Fruit fly (Drosophila melanogaster): Measurements from ENCODE around the gene CG31924.

Gene CG31924

DNA sequence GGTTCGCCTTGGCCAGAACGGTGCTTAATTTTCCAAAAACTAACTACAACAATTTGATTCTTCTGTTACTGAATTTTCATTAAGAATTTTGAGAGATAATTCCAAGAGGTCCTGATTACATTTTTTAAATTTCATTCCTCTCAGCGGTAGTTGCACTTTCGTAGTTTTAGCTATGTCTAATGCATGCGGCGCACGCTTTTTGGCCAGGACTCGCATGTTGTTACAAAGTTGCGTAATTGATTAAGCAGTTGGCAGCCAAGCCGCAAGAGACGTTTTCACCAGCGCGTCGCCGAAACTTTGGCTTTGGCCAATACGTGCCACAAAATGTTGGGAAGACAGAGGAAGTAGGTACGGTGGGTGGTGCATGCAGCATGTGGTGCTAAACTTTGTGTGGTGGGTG lies 1.1 kb upstream of the CG31924 start, which contains the start of gene CG5565:
TSS of gene CG5565 (minus strand) at position 101 of the 400 bp plus-strand sequence.
- TF ChIP-seq Dll (optimal IDR thresholded peaks at IDR 0.05) (no peak), EcR (GFP tag; optimal IDR thresholded peaks at IDR 0.05) (no peak), CG8478 (optimal IDR thresholded peaks at IDR 0.05) (no peak), pan (optimal IDR thresholded peaks at IDR 0.05) (no peak), usp (GFP tag; optimal IDR thresholded peaks at IDR 0.05) (no peak), psq (optimal IDR thresholded peaks at IDR 0.05) (no peak)

DNA sequence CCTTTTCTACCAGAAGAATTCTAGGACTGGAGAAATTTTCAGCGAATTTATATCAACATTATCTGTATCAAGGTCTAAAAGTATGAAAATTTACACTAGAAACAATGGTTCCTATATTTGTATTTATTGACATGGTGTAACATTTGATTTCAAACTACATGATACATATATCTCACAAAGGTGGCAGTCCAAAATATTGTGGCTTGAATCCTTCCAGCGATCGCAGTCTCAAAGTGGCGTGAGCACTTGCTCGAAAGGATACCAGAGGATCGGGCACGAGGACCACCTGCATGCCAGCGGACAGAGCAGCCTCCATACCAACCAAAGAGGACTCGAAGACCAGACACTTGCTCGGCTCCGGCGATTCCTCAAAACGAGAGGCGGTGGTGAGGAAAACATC lies 710 bp downstream of the CG31924 start, which contains the start of gene CG5561:
TSS of gene CG5561 (minus strand) at position 101 of the 400 bp plus-strand sequence.
- TF ChIP-seq psq (optimal IDR thresholded peaks at IDR 0.05), result no peak
- TF ChIP-seq usp (GFP tag; optimal IDR thresholded peaks at IDR 0.05), result no peak
- TF ChIP-seq Dll (optimal IDR thresholded peaks at IDR 0.05), result no peak
- TF ChIP-seq pan (optimal IDR thresholded peaks at IDR 0.05), result no peak
- TF ChIP-seq EcR (GFP tag; optimal IDR thresholded peaks at IDR 0.05), result no peak
- no peak for TF ChIP-seq CG8478 (optimal IDR thresholded peaks at IDR 0.05)

DNA sequence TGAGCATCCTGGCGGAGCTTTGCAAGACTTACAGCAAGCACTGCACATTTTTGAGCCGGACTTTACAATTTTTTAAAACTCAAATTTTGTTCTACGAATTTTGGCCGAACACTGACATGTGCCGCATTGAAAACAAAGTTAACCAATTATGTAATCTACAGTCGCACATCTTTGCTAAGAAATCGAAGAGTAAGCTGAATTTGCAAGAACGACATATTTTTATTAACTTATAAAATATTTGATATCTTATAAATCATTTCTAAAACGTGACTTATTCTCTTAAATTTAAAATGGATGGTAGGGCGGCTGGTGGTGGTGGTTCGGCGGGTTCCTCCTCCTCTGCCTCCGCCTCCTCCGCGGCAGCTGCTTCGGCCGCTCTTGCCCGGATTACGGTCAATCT lies 2.0 kb downstream of the CG31924 start, which contains the start of gene CG5556:
TSS of gene CG5556 (minus strand) at position 101 of the 400 bp plus-strand sequence.
- TF ChIP-seq pan (optimal IDR thresholded peaks at IDR 0.05), result no peak
- no peak for TF ChIP-seq Dll (optimal IDR thresholded peaks at IDR 0.05)
- TF ChIP-seq EcR (GFP tag; optimal IDR thresholded peaks at IDR 0.05), result no peak
- no peak for TF ChIP-seq usp (GFP tag; optimal IDR thresholded peaks at IDR 0.05)
- no peak for TF ChIP-seq psq (optimal IDR thresholded peaks at IDR 0.05)
- TF ChIP-seq CG8478 (optimal IDR thresholded peaks at IDR 0.05), result no peak

DNA sequence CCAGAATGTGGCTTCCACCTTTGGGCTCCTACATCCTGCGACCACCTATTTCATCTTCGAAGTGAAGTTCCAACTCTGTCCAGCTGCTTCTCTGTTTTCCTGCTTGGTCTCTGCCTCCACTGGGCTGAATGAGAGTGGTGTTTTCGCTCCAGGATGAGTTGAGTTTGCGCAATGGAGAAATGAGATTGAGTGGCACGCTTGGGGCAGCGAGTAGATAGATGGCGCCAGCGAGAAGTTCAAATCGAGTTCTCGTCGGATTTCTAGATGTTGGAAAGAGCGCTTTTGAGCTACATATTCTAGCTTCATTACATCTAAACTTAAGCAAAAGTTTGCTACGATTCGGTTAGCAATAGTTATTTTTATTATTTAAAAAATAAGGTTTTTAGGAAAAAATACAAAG lies 8.7 kb downstream of the CG31924 start:
- TF ChIP-seq psq (optimal IDR thresholded peaks at IDR 0.05) (no peak), EcR (GFP tag; optimal IDR thresholded peaks at IDR 0.05) (no peak), usp (GFP tag; optimal IDR thresholded peaks at IDR 0.05) (no peak), CG8478 (optimal IDR thresholded peaks at IDR 0.05) (no peak), pan (optimal IDR thresholded peaks at IDR 0.05) (no peak), Dll (optimal IDR thresholded peaks at IDR 0.05) (no peak)

DNA sequence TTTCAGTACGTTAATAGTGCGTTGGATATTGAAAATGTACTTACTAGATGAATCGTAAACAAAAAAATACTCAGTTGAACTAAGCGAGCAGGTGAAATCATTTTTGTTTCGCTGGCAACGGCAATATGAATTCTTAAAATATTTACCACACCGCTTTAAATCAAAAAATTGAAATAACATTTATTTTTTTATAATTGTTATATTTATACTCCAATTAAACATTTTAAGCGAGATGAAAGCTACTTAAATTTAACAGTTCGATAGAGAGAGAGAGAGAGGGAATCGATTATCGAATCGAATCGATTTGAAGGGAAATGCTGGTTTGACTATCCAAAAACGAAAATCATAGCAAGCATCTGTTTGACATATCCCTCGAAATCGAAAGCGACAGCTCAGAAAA lies 10.6 kb downstream of the CG31924 start, which contains the start of the genes CG33922 and Cdlc2:
TSS of gene CG33922 (minus strand) at position 101 of the 400 bp plus-strand sequence.
TSS of gene Cdlc2 (plus strand) at position 330 of the 400 bp plus-strand sequence.
- TF ChIP-seq pan (optimal IDR thresholded peaks at IDR 0.05) (no peak), usp (GFP tag; optimal IDR thresholded peaks at IDR 0.05) (no peak), EcR (GFP tag; optimal IDR thresholded peaks at IDR 0.05) (no peak), psq (optimal IDR thresholded peaks at IDR 0.05) (no peak), CG8478 (optimal IDR thresholded peaks at IDR 0.05) (no peak)

DNA sequence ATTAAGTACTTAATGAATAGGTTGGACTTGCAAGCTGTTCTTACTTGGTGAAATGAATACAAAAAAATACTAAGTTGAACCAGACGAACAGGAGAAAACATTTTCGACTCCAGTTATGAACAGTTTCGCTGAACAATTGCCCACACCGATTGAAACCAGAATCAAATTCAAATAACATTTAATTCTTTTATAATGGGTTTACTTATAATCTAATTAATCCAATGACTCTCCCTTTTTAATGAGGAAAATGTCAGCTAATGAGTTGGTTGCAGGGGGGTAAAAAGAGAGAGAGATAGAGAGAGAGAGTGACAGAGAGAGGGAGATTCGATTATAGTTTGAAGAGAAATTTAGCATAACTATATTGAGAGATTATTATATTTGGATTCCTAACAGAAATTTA lies 12.7 kb downstream of the CG31924 start, which contains the start of gene CG33923:
TSS of gene CG33923 (minus strand) at position 101 of the 400 bp plus-strand sequence.
- TF ChIP-seq psq (optimal IDR thresholded peaks at IDR 0.05), result no peak
- TF ChIP-seq Dll (optimal IDR thresholded peaks at IDR 0.05), result no peak
- TF ChIP-seq pan (optimal IDR thresholded peaks at IDR 0.05), result no peak
- TF ChIP-seq usp (GFP tag; optimal IDR thresholded peaks at IDR 0.05), result no peak

DNA sequence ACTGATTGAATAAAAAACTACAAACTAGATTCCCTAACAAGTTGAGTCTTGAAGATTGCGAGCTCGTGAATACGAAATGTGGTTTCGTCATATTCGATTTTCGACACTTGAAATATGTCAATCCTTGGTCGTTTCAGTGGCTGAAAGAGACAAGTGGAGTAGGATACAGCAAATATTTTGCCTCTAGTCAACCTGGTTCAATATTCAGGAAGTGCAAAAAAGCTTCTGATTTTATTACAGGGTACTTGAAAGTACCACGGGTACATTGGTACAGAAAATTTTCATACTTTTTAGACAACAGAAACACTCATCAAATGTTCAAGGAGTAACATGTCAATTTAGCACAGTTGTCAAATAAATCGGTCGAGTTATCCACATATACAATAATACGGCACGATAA lies 20.9 kb downstream of the CG31924 start, which contains the start of gene CG5440:
TSS of gene CG5440 (plus strand) at position 301 of the 400 bp plus-strand sequence.
- TF ChIP-seq psq (optimal IDR thresholded peaks at IDR 0.05) (no peak), Dll (optimal IDR thresholded peaks at IDR 0.05) (no peak), pan (optimal IDR thresholded peaks at IDR 0.05) (no peak)

DNA sequence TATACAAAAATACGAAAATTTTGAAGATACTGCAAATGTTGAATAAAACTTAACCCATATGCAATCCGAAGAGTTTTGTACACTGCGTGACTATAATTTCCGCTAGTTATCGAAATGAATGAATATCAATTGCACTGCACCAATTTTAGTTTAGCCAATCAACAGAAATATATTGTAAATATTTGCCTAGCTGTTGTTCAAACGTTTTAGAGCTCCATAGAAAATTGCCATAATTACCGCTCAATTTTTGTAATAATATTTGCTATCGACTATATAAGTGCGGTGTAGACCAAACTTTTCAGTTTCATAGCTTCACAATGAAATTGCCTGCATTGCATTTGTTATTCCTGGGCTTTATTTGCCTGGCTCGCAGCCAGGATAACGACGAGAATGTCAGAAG lies 25.9 kb downstream of the CG31924 start, which contains the start of gene a5:
TSS of gene a5 (plus strand) at position 301 of the 400 bp plus-strand sequence.
- TF ChIP-seq CG8478 (optimal IDR thresholded peaks at IDR 0.05) (no peak), usp (GFP tag; optimal IDR thresholded peaks at IDR 0.05) (no peak)

DNA sequence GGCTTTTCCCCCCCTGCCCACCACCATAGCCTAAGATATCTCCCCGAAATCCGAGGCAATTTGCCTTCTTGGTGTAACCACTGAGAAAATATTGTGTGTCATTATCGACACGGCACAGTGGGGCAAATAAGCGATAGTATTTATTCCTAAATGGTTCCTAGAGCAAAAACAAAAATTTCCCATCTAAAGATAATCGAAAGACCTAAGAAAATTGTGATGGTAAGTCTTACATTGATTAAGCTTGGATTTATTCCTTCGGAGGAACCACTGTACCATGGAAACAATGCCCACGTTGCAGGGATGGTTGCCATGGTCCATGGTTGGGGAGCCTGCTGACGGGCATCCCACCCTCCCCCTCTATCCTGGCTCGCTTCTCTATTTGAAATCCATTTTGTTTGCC lies 38.3 kb downstream of the CG31924 start:
- TF ChIP-seq Dll (optimal IDR thresholded peaks at IDR 0.05) (no peak), usp (GFP tag; optimal IDR thresholded peaks at IDR 0.05) (no peak), psq (optimal IDR thresholded peaks at IDR 0.05) (no peak), EcR (GFP tag; optimal IDR thresholded peaks at IDR 0.05) (no peak), CG8478 (optimal IDR thresholded peaks at IDR 0.05) (no peak), pan (optimal IDR thresholded peaks at IDR 0.05) (no peak)

DNA sequence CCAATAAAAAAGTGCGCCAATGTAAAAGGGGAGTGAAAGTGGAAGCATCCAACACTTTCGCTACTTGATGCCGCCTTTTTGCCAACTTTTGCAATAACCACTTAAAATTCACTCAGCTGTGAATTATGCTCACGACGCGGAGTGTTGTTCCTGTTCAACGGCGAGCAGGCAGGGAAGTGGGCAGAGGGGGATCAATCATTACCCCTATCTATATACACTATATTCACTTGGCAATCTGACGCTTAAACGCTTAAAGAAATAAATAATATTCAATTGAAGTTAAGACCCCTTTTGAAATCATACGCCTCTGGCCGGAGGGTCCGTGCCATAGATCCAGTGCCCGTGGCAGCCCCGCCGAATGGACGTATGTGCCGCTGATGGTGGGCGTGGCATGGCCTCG lies 39.4 kb downstream of the CG31924 start:
- TF ChIP-seq pan (optimal IDR thresholded peaks at IDR 0.05) (no peak), psq (optimal IDR thresholded peaks at IDR 0.05) (no peak), Dll (optimal IDR thresholded peaks at IDR 0.05) (no peak), EcR (GFP tag; optimal IDR thresholded peaks at IDR 0.05) (no peak)

DNA sequence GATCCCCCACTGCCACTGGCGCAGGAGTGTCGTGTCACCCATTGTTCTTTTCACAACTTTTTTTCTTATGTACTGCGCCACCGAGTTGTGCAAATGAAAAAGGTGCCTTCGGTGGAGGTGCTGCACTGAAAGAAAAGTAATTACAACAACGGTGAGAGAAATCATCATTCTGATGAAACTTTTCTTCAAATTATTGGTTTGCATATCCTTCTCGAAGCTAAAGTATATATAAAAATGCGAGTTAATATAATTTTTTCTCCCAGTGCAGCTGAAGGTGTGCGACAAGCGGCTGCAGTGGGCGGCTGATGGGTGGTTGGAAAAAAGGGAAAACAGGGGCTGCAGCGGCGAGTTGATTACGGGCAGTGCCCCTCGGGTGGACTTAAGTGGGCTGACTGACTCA lies 42.4 kb downstream of the CG31924 start:
- TF ChIP-seq EcR (GFP tag; optimal IDR thresholded peaks at IDR 0.05), result no peak
- TF ChIP-seq Dll (optimal IDR thresholded peaks at IDR 0.05), result no peak
- TF ChIP-seq usp (GFP tag; optimal IDR thresholded peaks at IDR 0.05), result no peak
